Worm (Caenorhabditis elegans): ENCODE data around the gene gcy-9.
A peak's percentile ranks its signal among the peaks of the same experiment; 100 is the strongest.

The gcy-9 gene

DNA sequence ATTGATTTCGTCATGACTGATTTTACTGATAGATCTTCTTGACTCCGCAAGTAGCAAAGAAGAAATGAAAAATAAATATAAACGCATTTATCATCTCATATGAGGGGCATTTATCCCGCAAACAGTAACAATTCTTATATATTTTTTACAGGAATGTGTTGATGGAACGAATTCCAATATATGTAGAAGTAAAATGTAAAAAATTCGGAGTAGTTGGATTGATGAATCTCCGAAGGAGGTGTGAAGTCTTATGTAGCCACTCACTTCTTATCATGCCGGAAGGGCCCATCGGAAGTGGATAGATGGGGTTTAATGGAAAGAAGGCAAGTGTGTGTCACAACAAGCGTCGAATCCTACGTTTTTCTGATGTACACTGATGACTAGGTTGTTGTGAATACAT lies at the start of gene gcy-9:
gcy-9 (minus strand) TSS at position 101 of the 400 bp plus-strand sequence.
- no peak for TF ChIP-seq lim-6 (tag; optimal IDR thresholded peaks at IDR 0.05)
- TF ChIP-seq ama-1 (optimal IDR thresholded peaks at IDR 0.05), result no peak
- TF ChIP-seq fax-1 (tag; optimal IDR thresholded peaks at IDR 0.05), result no peak
- no peak for TF ChIP-seq ceh-31 (tag; optimal IDR thresholded peaks at IDR 0.05)
- no peak for TF ChIP-seq fkh-6 (tag; optimal IDR thresholded peaks at IDR 0.05)

DNA sequence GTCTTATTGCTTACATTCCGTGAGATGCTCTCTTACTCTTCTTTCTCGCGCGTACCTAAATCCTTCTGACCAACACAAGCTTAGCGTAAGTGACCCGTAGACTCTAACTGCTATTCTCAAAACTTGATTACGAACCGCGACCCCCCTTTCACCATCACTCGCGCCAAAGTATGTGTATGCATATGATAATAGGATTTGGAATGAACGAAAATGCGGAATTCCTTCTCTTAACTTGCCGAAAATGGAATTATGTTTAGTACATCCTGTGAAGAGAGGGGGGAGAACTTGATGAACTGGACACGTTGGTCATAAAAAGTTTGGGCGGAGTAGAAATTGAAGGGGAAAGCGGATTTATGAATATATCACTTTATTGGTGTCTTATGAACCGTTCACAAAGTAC lies 49.2 kb upstream of the gcy-9 start:
- no peak for TF ChIP-seq ceh-9 (tag; optimal IDR thresholded peaks at IDR 0.05)
- TF ChIP-seq hlh-30 (tag; optimal IDR thresholded peaks at IDR 0.05; ENCODE audit: insufficient read depth), result no peak
- no peak for TF ChIP-seq ttx-3 (tag; optimal IDR thresholded peaks at IDR 0.05)
- no peak for TF ChIP-seq sdc-2 (tag; optimal IDR thresholded peaks at IDR 0.05)
- TF ChIP-seq ceh-34 (tag; optimal IDR thresholded peaks at IDR 0.05), result no peak
- no peak for TF ChIP-seq elt-4 (tag; optimal IDR thresholded peaks at IDR 0.05)
- peak; percentile 4 for TF ChIP-seq ceh-19 (GFP tag; optimal IDR thresholded peaks at IDR 0.05)
- TF ChIP-seq ceh-14 (tag; optimal IDR thresholded peaks at IDR 0.05), result no peak
- TF ChIP-seq unc-42 (tag; optimal IDR thresholded peaks at IDR 0.05), result peak; percentile 98
- TF ChIP-seq ahr-1 (tag; optimal IDR thresholded peaks at IDR 0.05), result no peak
- no peak for TF ChIP-seq pha-2 (tag; optimal IDR thresholded peaks at IDR 0.05)
- TF ChIP-seq unc-86 (tag; optimal IDR thresholded peaks at IDR 0.05), result no peak

DNA sequence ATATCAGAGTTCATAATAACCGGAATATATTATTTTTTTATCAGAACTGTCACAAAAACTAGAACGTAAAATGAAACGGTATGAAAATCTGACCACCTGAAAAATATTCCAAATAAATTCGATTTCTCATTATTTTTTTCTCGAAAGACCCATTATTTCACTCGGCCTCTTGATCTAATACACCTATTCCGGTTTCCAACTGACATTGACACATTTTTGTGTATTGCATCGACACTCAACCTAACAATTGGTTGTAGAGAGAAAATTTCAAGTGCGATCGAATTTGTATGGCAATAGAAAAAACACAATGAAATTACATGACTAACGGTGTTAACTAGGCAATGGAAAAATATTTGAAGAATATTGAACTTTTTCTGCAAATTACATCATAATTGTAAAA lies 48.2 kb upstream of the gcy-9 start:
- TF ChIP-seq dve-1 (tag; optimal IDR thresholded peaks at IDR 0.05) (no peak), sox-2 (GFP tag; IDR thresholded peaks at IDR 0.05) (no peak)

DNA sequence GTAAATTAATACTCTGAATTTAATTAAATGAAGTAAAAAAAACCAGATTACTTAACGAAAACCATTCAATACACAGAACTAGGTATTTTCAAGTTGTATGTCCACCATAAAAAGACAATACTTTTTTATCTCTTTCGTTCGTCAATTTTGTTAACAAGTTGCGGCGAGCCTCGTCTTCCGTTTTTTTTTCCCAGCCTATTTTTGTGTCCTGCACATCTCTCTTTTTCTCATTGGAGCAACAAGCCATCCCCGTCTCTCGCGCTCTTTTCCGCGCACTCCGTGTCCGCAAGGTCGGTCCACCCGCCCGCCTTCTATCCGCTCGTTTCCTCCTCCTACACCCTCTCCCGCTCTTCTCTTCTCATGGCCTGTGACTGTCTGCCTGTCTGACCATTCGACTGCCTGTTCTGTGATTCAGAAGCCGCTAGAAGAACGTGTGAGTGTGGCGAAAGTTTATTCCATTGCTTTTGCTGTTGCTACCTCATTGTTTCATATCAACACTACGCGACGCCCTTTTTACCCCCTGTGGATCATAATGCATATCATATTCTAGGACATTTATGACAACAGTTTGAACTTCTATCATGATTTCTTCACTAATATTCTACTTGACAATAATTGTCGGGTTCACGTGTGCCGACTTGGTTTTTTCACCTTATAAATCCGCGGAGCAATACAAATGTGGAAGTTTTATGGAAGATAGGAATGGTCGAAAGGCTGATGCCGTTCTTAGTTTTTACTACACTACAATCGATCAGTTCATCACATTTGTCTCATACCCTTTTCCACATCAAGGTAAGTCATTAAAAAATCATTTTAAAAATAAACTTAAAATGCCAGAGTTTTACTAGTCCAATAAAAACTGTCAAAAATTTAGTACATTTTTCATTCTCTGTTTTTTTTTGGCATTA lies 47.1 kb upstream of the gcy-9 start, which contains the start of the genes F08B12.11 and prmn-1:
F08B12.11 (plus strand) TSS at position 521 of the 908 bp plus-strand sequence.
prmn-1 (plus strand) TSS at position 551 of the 908 bp plus-strand sequence.
- no peak for TF ChIP-seq eyg-1 (tag; optimal IDR thresholded peaks at IDR 0.05)
- TF ChIP-seq unc-55 (GFP tag; optimal IDR thresholded peaks at IDR 0.05), result no peak
- TF ChIP-seq lim-6 (tag; optimal IDR thresholded peaks at IDR 0.05), result no peak
- TF ChIP-seq nhr-11 (tag; optimal IDR thresholded peaks at IDR 0.05), result no peak
- no peak for TF ChIP-seq ama-1 (optimal IDR thresholded peaks at IDR 0.05)
- no peak for TF ChIP-seq pqm-1 (tag; optimal IDR thresholded peaks at IDR 0.05)
- peak; percentile 62 for TF ChIP-seq sdc-2 (tag; optimal IDR thresholded peaks at IDR 0.05)
- TF ChIP-seq ceh-31 (tag; optimal IDR thresholded peaks at IDR 0.05), result peak; percentile 36
- TF ChIP-seq Y22D7AL.16 (tag; optimal IDR thresholded peaks at IDR 0.05), result no peak
- no peak for TF ChIP-seq pat-9 (tag; optimal IDR thresholded peaks at IDR 0.05)
- TF ChIP-seq ceh-14 (tag; optimal IDR thresholded peaks at IDR 0.05), result no peak
- peak; percentile 62 for TF ChIP-seq ref-2 (tag; optimal IDR thresholded peaks at IDR 0.05)
- no peak for TF ChIP-seq pha-2 (tag; optimal IDR thresholded peaks at IDR 0.05)
- TF ChIP-seq fkh-6 (tag; optimal IDR thresholded peaks at IDR 0.05), result peak; percentile 11
- TF ChIP-seq ceh-34 (tag; optimal IDR thresholded peaks at IDR 0.05), result peak; percentile 63
- TF ChIP-seq pha-4 (tag; optimal IDR thresholded peaks at IDR 0.05), result no peak
- peak; percentile 66 for TF ChIP-seq hlh-6 (tag; optimal IDR thresholded peaks at IDR 0.05)
- TF ChIP-seq che-1 (tag; optimal IDR thresholded peaks at IDR 0.05), result no peak
- no peak for TF ChIP-seq ceh-30 (tag; optimal IDR thresholded peaks at IDR 0.05)
- no peak for TF ChIP-seq ceh-48 (tag; optimal IDR thresholded peaks at IDR 0.05)
- no peak for TF ChIP-seq madf-2 (tag; optimal IDR thresholded peaks at IDR 0.05)
- no peak for TF ChIP-seq F13H6.1 (tag; optimal IDR thresholded peaks at IDR 0.05)
- TF ChIP-seq elt-2 (tag; optimal IDR thresholded peaks at IDR 0.05), result peak; percentile 0
- TF ChIP-seq npax-4 (tag; optimal IDR thresholded peaks at IDR 0.05), result no peak
- no peak for TF ChIP-seq hlh-15 (tag; optimal IDR thresholded peaks at IDR 0.05)
- TF ChIP-seq unc-42 (tag; optimal IDR thresholded peaks at IDR 0.05), result peak; percentile 76
- no peak for TF ChIP-seq odd-2 (tag; optimal IDR thresholded peaks at IDR 0.05)
- no peak for TF ChIP-seq ceh-45 (GFP tag; IDR thresholded peaks at IDR 0.05)
- peak; percentile 10 for TF ChIP-seq syd-9 (tag; optimal IDR thresholded peaks at IDR 0.05)
- TF ChIP-seq hlh-8 (tag; optimal IDR thresholded peaks at IDR 0.05), result no peak
- TF ChIP-seq ceh-18 (tag; optimal IDR thresholded peaks at IDR 0.05), result no peak
- no peak for TF ChIP-seq elt-4 (tag; optimal IDR thresholded peaks at IDR 0.05)
- peak; percentile 7 for TF ChIP-seq C08G9.2 (tag; optimal IDR thresholded peaks at IDR 0.05)
- no peak for TF ChIP-seq C38D4.7 (GFP tag; optimal IDR thresholded peaks at IDR 0.05)
- TF ChIP-seq tbx-2 (tag; optimal IDR thresholded peaks at IDR 0.05), result peak; percentile 26
- peak; percentile 28 for TF ChIP-seq fax-1 (tag; optimal IDR thresholded peaks at IDR 0.05)
- TF ChIP-seq rnt-1 (tag; optimal IDR thresholded peaks at IDR 0.05), result no peak
- no peak for TF ChIP-seq ceh-9 (tag; optimal IDR thresholded peaks at IDR 0.05)
